Worm (Caenorhabditis elegans) whole organism, L2 larva: Measurements from ENCODE around the gene T01H3.3.
A peak's percentile ranks its signal among the peaks of the same experiment; 100 is the strongest.

Experiments
- C34F6.9 ChIP-seq: fragments of 150-350 bp; optimal IDR thresholded peaks from 2 replicates; lab custom pipeline; 2014; ENCODE audit warnings: missing biosample characterization, missing genetic modification characterization
- F13H6.1 ChIP-seq: sonication (generic microtip); optimal IDR thresholded peaks from 2 replicates; lab custom pipeline; 2016; ENCODE audit warnings: missing genetic modification characterization, missing compliant biosample characterization
- Y55F3AM.14 ChIP-seq: fragments of 200-800 bp; sonication (Bioruptor generic); optimal IDR thresholded peaks from 2 replicates; lab custom pipeline; 2018; ENCODE audit warnings: mild to moderate bottlenecking, missing genetic modification characterization, missing compliant biosample characterization
- ama-1 ChIP-seq: fragments of 150-350 bp; optimal IDR thresholded peaks from 2 replicates; lab custom pipeline; 2018; ENCODE audit warnings: inconsistent platforms
- ceh-16 ChIP-seq: fragments of 150-350 bp; optimal IDR thresholded peaks from 2 replicates; lab custom pipeline; 2014; ENCODE audit warnings: missing biosample characterization, missing genetic modification characterization
- dmd-4 ChIP-seq: sonication (generic microtip); optimal IDR thresholded peaks from 2 replicates; lab custom pipeline; 2017; ENCODE audit warnings: missing biosample characterization, missing genetic modification characterization
- egl-27 ChIP-seq: sonication (generic microtip); optimal IDR thresholded peaks from 3 replicates; lab custom pipeline; 2017; ENCODE audit warnings: missing biosample characterization, missing genetic modification reagents, missing genetic modification characterization
- elt-3 ChIP-seq: sonication (generic microtip); optimal IDR thresholded peaks from 2 replicates; lab custom pipeline; 2017; ENCODE audit warnings: missing biosample characterization, missing genetic modification characterization
- fos-1 ChIP-seq: fragments of 150-350 bp; optimal IDR thresholded peaks from 2 replicates; lab custom pipeline; 2014; ENCODE audit warnings: missing biosample characterization, missing genetic modification characterization
- lin-11 ChIP-seq: fragments of 150-350 bp; sonication (generic microtip); optimal IDR thresholded peaks from 2 replicates; lab custom pipeline; 2014; ENCODE audit warnings: missing biosample characterization, missing genetic modification characterization, inconsistent platforms, mixed read lengths
- lin-39 ChIP-seq: fragments of 150-350 bp; optimal IDR thresholded peaks from 2 replicates; lab custom pipeline; 2014; ENCODE audit warnings: missing biosample characterization, missing genetic modification reagents, missing genetic modification characterization
- mab-5 ChIP-seq: fragments of 150-350 bp; optimal IDR thresholded peaks from 2 replicates; lab custom pipeline; 2014; ENCODE audit warnings: missing biosample characterization, missing genetic modification characterization
- mbf-1 ChIP-seq: sonication (generic microtip); optimal IDR thresholded peaks from 2 replicates; lab custom pipeline; 2017; ENCODE audit warnings: missing biosample characterization, missing genetic modification characterization
- nhr-10 ChIP-seq: sonication (generic microtip); optimal IDR thresholded peaks from 2 replicates; lab custom pipeline; 2017; ENCODE audit warnings: missing biosample characterization, missing genetic modification characterization
- nhr-11 ChIP-seq: fragments of 150-350 bp; optimal IDR thresholded peaks from 2 replicates; lab custom pipeline; 2014; ENCODE audit warnings: missing biosample characterization, missing genetic modification characterization
- nhr-129 ChIP-seq: fragments of 150-350 bp; optimal IDR thresholded peaks from 2 replicates; lab custom pipeline; 2014; ENCODE audit warnings: missing biosample characterization, missing genetic modification characterization
- nhr-237 ChIP-seq: fragments of 150-350 bp; optimal IDR thresholded peaks from 2 replicates; lab custom pipeline; 2014; ENCODE audit warnings: missing biosample characterization, missing genetic modification characterization
- nhr-25 ChIP-seq: fragments of 150-350 bp; sonication (generic microtip); optimal IDR thresholded peaks from 3 replicates; lab custom pipeline; 2014; ENCODE audit warnings: missing biosample characterization, missing genetic modification characterization
- sem-4 ChIP-seq: fragments of 150-350 bp; optimal IDR thresholded peaks from 2 replicates; lab custom pipeline; 2014; ENCODE audit warnings: missing biosample characterization, missing genetic modification reagents, missing genetic modification characterization
- skn-1 ChIP-seq: sonication (generic microtip); optimal IDR thresholded peaks from 2 replicates; lab custom pipeline; 2017; ENCODE audit warnings: missing biosample characterization, missing genetic modification characterization
- sma-3 ChIP-seq: sonication (generic microtip); optimal IDR thresholded peaks from 2 replicates; lab custom pipeline; 2016; ENCODE audit warnings: missing genetic modification reagents, missing genetic modification characterization, missing compliant biosample characterization
- unc-55 ChIP-seq: fragments of 150-350 bp; sonication (generic microtip); optimal IDR thresholded peaks from 3 replicates; lab custom pipeline; 2014; ENCODE audit warnings: missing biosample characterization, missing genetic modification reagents, missing genetic modification characterization
- unc-62 ChIP-seq: fragments of 150-350 bp; optimal IDR thresholded peaks from 2 replicates; lab custom pipeline; 2014; ENCODE audit warnings: missing biosample characterization, missing genetic modification reagents, missing genetic modification characterization
- zag-1 ChIP-seq: fragments of 150-350 bp; optimal IDR thresholded peaks from 2 replicates; lab custom pipeline; 2014; ENCODE audit warnings: missing biosample characterization, missing genetic modification characterization
- ztf-1 ChIP-seq: fragments of 200-800 bp; sonication (Bioruptor generic); conservative IDR thresholded peaks from 2 replicates; pipeline ENCODE4 v1.3.6; 2022; ENCODE audit warnings: missing genetic modification characterization, missing compliant biosample characterization
- ztf-4 ChIP-seq: fragments of 150-350 bp; optimal IDR thresholded peaks from 2 replicates; lab custom pipeline; 2014; ENCODE audit warnings: missing biosample characterization, missing genetic modification characterization

Gene T01H3.3

ce11 chrII:7853679-7854078 is 20.0 kb downstream of the T01H3.3 start, which contains the start of gene T09A5.5:
TSS of gene T09A5.5 (minus strand) at chrII:7853779.
- TF ChIP-seq skn-1 (no peak), ama-1 (no peak), nhr-11 (no peak), F13H6.1 (tag; lab: Kevin White, UChicago) (no peak), ztf-1 (no peak), ztf-4 (tag; lab: Kevin White, UChicago) (no peak), lin-39 (tag; lab: Kevin White, UChicago) (no peak), nhr-237 (tag; lab: Kevin White, UChicago) (no peak), unc-62 (no peak), C34F6.9 (tag; lab: Kevin White, UChicago) (no peak), dmd-4 (tag; lab: Kevin White, UChicago) (no peak), mab-5 (tag; lab: Kevin White, UChicago) (no peak), zag-1 (tag; lab: Kevin White, UChicago) (no peak), Y55F3AM.14 (no peak), fos-1 (tag; lab: Kevin White, UChicago) (no peak)
- TF ChIP-seq, all 48 proteins: peak for 0

- TF ChIP-seq lin-11 (tag; lab: Kevin White, UChicago): no peak
- TF ChIP-seq nhr-129 (tag; lab: Kevin White, UChicago): peak; percentile 3
- TF ChIP-seq sem-4 (tag; lab: Kevin White, UChicago): no peak
- TF ChIP-seq unc-55 (GFP tag; lab: Kevin White, UChicago): no peak
- no peak for TF ChIP-seq ztf-4 (tag; lab: Kevin White, UChicago)
- no peak for TF ChIP-seq nhr-11
- TF ChIP-seq fos-1 (tag; lab: Kevin White, UChicago): peak; percentile 41
- no peak for TF ChIP-seq dmd-4 (tag; lab: Kevin White, UChicago)
- TF ChIP-seq elt-3 (tag; lab: Kevin White, UChicago): no peak
- no peak for TF ChIP-seq unc-62
- no peak for TF ChIP-seq mbf-1 (tag; lab: Kevin White, UChicago)
- TF ChIP-seq sma-3 (GFP tag; lab: Kevin White, UChicago): no peak
- peak; percentile 12 for TF ChIP-seq C34F6.9 (tag; lab: Kevin White, UChicago)
Observed at ce11 chrII:7851480-7851879, 22.2 kb downstream of the T01H3.3 start.

ce11 chrII:7850575-7850974 is 23.1 kb downstream of the T01H3.3 start:
- TF ChIP-seq ceh-16 (tag; lab: Kevin White, UChicago) (no peak), sem-4 (tag; lab: Kevin White, UChicago) (peak; percentile 50), nhr-237 (tag; lab: Kevin White, UChicago) (no peak), nhr-25 (peak; percentile 16)
- TF ChIP-seq, all 48 proteins: peak for 2

ce11 chrII:7849697-7850096 is 24.0 kb downstream of the T01H3.3 start, which contains the start of gene acr-7:
TSS of gene acr-7 (minus strand) at chrII:7849797.
- no peak for TF ChIP-seq ztf-1
- TF ChIP-seq, all 48 proteins: peak for 0

ce11 chrII:7845571-7846236 is 28.0 kb downstream of the T01H3.3 start, which contains the start of gene T09A5.4:
TSS of gene T09A5.4 (plus strand) at chrII:7846186.
- TF ChIP-seq unc-55 (GFP tag; lab: Kevin White, UChicago) (peak; percentile 30), nhr-10 (tag; lab: Kevin White, UChicago) (no peak), C34F6.9 (tag; lab: Kevin White, UChicago) (peak; percentile 17), F13H6.1 (tag; lab: Kevin White, UChicago) (peak; percentile 33)

ce11 chrII:7842053-7842452 is 31.6 kb downstream of the T01H3.3 start, which contains the start of gene klp-3:
TSS of gene klp-3 (plus strand) at chrII:7842353.
- no peak for TF ChIP-seq egl-27 (tag; lab: Kevin White, UChicago)
- no peak for TF ChIP-seq unc-62
- no peak for TF ChIP-seq skn-1

ce11 chrII:7839703-7840102 is 34.0 kb downstream of the T01H3.3 start:
- peak; percentile 6 for TF ChIP-seq C34F6.9 (tag; lab: Kevin White, UChicago)
- TF ChIP-seq mab-5 (tag; lab: Kevin White, UChicago): no peak
- peak; percentile 27 for TF ChIP-seq nhr-129 (tag; lab: Kevin White, UChicago)
